Fruit fly (Drosophila melanogaster) whole organism, embryonic: ENCODE measurements around the gene CG32855.

Experiments used
- CG11247 ChIP-seq: fragments of 200-800 bp; sonication (Bioruptor generic); IDR thresholded peaks from 2 replicates; pipeline ENCODE4 v1.3.6; 2022; ENCODE audit warnings: missing biosample characterization, missing genetic modification characterization
- CG13424 ChIP-seq: fragments of 200-800 bp; sonication (Bioruptor generic); optimal IDR thresholded peaks from 2 replicates; lab custom pipeline; 2019; ENCODE audit warnings: missing biosample characterization, mild to moderate bottlenecking, missing genetic modification characterization, moderate library complexity
- CG13894 ChIP-seq: fragments of 200-800 bp; sonication (Bioruptor generic); optimal IDR thresholded peaks from 3 replicates; lab custom pipeline; 2018; ENCODE audit warnings: missing biosample characterization, mild to moderate bottlenecking, missing genetic modification characterization, moderate library complexity
- CG14441 ChIP-seq: fragments of 200-800 bp; sonication (Bioruptor generic); IDR thresholded peaks from 2 replicates; pipeline ENCODE4 v1.3.6; 2022; ENCODE audit warnings: missing biosample characterization, missing genetic modification characterization
- CG17186 ChIP-seq: fragments of 200-800 bp; sonication (Bioruptor generic); optimal IDR thresholded peaks from 3 replicates; lab custom pipeline; 2017; ENCODE audit warnings: missing biosample characterization, missing genetic modification reagents, missing genetic modification characterization
- CG18262 ChIP-seq: fragments of 200-800 bp; optimal IDR thresholded peaks from 3 replicates; lab custom pipeline; 2019; ENCODE audit warnings: missing biosample characterization, mild to moderate bottlenecking, missing genetic modification characterization, moderate library complexity
- CG2712 ChIP-seq: fragments of 200-800 bp; optimal IDR thresholded peaks from 3 replicates; lab custom pipeline; 2019; ENCODE audit warnings: missing biosample characterization, mild to moderate bottlenecking, missing genetic modification characterization, moderate library complexity
- CG30020 ChIP-seq: fragments of 200-800 bp; optimal IDR thresholded peaks from 2 replicates; lab custom pipeline; 2019; ENCODE audit warnings: missing biosample characterization, mild to moderate bottlenecking, missing genetic modification characterization, moderate library complexity
- CG3163 ChIP-seq: fragments of 200-800 bp; sonication (Bioruptor generic); optimal IDR thresholded peaks from 3 replicates; lab custom pipeline; 2016; ENCODE audit warnings: missing biosample characterization, missing genetic modification characterization
- CG32532 ChIP-seq: fragments of 200-800 bp; sonication (Bioruptor generic); IDR thresholded peaks from 2 replicates; pipeline ENCODE4 v1.3.6; 2022; ENCODE audit warnings: missing biosample characterization, missing genetic modification characterization
- CG4328 ChIP-seq: fragments of 200-800 bp; sonication (Bioruptor generic); optimal IDR thresholded peaks from 3 replicates; lab custom pipeline; 2017; ENCODE audit warnings: missing biosample characterization, missing genetic modification reagents, missing genetic modification characterization
- CG5245 ChIP-seq: fragments of 200-800 bp; sonication (Bioruptor generic); optimal IDR thresholded peaks from 3 replicates; lab custom pipeline; 2016; ENCODE audit warnings: missing biosample characterization, missing genetic modification characterization
- CG6654 ChIP-seq: fragments of 200-800 bp; sonication (Bioruptor generic); optimal IDR thresholded peaks from 2 replicates; lab custom pipeline; 2017; ENCODE audit warnings: missing biosample characterization, mild to moderate bottlenecking, missing genetic modification characterization
- CG8478 ChIP-seq: fragments of >200 bp; optimal IDR thresholded peaks from 2 replicates; lab custom pipeline; 2018
- CG8765 ChIP-seq: fragments of 200-800 bp; sonication (Bioruptor generic); IDR thresholded peaks from 2 replicates; pipeline ENCODE4 v1.3.6; 2022; ENCODE audit warnings: missing biosample characterization, missing genetic modification characterization
- CG9215 ChIP-seq: fragments of 200-800 bp; sonication (Bioruptor generic); IDR thresholded peaks from 2 replicates; pipeline ENCODE4 v1.3.6; 2022; ENCODE audit warnings: missing biosample characterization, missing genetic modification characterization
- CG9932 ChIP-seq: fragments of 200-800 bp; sonication (Bioruptor generic); IDR thresholded peaks from 2 replicates; pipeline ENCODE4 v1.3.6; 2022; ENCODE audit warnings: missing biosample characterization, missing genetic modification characterization
- Dll ChIP-seq: fragments of 200-800 bp; sonication (Bioruptor generic); IDR thresholded peaks from 4 replicates; pipeline ENCODE4 v1.3.6; 2022; ENCODE audit warnings: missing biosample characterization, missing genetic modification characterization; ENCODE audit not compliant: partially characterized antibody
- Gsc ChIP-seq: fragments of 200-800 bp; sonication (Bioruptor generic); IDR thresholded peaks from 2 replicates; pipeline ENCODE4 v1.3.6; 2022; ENCODE audit warnings: missing biosample characterization, missing genetic modification characterization
- HLH54F ChIP-seq: fragments of 200-800 bp; sonication (Bioruptor generic); optimal IDR thresholded peaks from 3 replicates; lab custom pipeline; 2016; ENCODE audit warnings: missing biosample characterization, missing genetic modification characterization
- Hand ChIP-seq: fragments of 200-800 bp; sonication (Bioruptor generic); optimal IDR thresholded peaks from 2 replicates; lab custom pipeline; 2017; ENCODE audit warnings: mild to moderate bottlenecking, missing biosample characterization, missing genetic modification reagents, missing genetic modification characterization
- MESR4 ChIP-seq: fragments of 200-800 bp; sonication (Bioruptor generic); optimal IDR thresholded peaks from 2 replicates; lab custom pipeline; 2018; ENCODE audit warnings: missing biosample characterization, mild to moderate bottlenecking, missing genetic modification characterization, moderate library complexity
- MTF-1 ChIP-seq: fragments of 200-800 bp; sonication (Bioruptor generic); optimal IDR thresholded peaks from 2 replicates; lab custom pipeline; 2018; ENCODE audit warnings: missing biosample characterization, mild to moderate bottlenecking, missing genetic modification characterization, borderline replicate concordance
- Myb ChIP-seq: fragments of 200-800 bp; sonication (Bioruptor generic); optimal IDR thresholded peaks from 2 replicates; lab custom pipeline; 2016; ENCODE audit warnings: missing biosample characterization, missing genetic modification characterization
- Sox100B ChIP-seq: fragments of 200-800 bp; sonication (Bioruptor generic); optimal IDR thresholded peaks from 3 replicates; lab custom pipeline; 2018; ENCODE audit warnings: missing biosample characterization, mild to moderate bottlenecking, missing genetic modification characterization
- Stat92E ChIP-seq, 3 experiments: fragments of >200 bp in 2 of 3; fragments of 200-800 bp in 1 of 3; sonication (Bioruptor generic) in 1 of 3; optimal IDR thresholded peaks; 2 replicates each; lab custom pipeline; 2017 to 2019; ENCODE audit warnings: missing biosample characterization in 3 of 3, missing genetic modification characterization in 3 of 3, mild to moderate bottlenecking in 1 of 3, moderate library complexity in 1 of 3
- TFAM ChIP-seq: fragments of 200-800 bp; sonication (Bioruptor generic); optimal IDR thresholded peaks from 2 replicates; lab custom pipeline; 2017; ENCODE audit warnings: missing biosample characterization, missing genetic modification characterization, inconsistent platforms
- Taf1 ChIP-seq: fragments of 200-800 bp; sonication (Bioruptor generic); IDR thresholded peaks from 2 replicates; pipeline ENCODE4 v1.3.6; 2022; ENCODE audit warnings: missing biosample characterization, missing genetic modification characterization
- Xbp1 ChIP-seq: fragments of 200-800 bp; sonication (Bioruptor generic); optimal IDR thresholded peaks from 3 replicates; lab custom pipeline; 2016; ENCODE audit warnings: missing biosample characterization, mild to moderate bottlenecking, missing genetic modification characterization
- br ChIP-seq: fragments of >200 bp; optimal IDR thresholded peaks from 2 replicates; lab custom pipeline; 2017
- btn ChIP-seq: fragments of 200-800 bp; sonication (Bioruptor generic); optimal IDR thresholded peaks from 2 replicates; lab custom pipeline; 2016; ENCODE audit warnings: missing biosample characterization, missing genetic modification characterization
- caup ChIP-seq: fragments of 200-800 bp; sonication (Bioruptor generic); optimal IDR thresholded peaks from 3 replicates; lab custom pipeline; 2017; ENCODE audit warnings: missing biosample characterization, mild to moderate bottlenecking, missing genetic modification characterization, moderate library complexity; ENCODE audit not compliant: severe bottlenecking
- chinmo ChIP-seq: fragments of 200-800 bp; sonication (Bioruptor generic); IDR thresholded peaks from 4 replicates; pipeline ENCODE4 v1.3.6; 2022; ENCODE audit warnings: missing biosample characterization, missing genetic modification characterization; ENCODE audit not compliant: partially characterized antibody
- dimm ChIP-seq: fragments of 200-800 bp; sonication (Bioruptor generic); IDR thresholded peaks from 2 replicates; pipeline ENCODE4 v1.3.6; 2022; ENCODE audit warnings: missing biosample characterization, missing genetic modification characterization
- dmrt11E ChIP-seq: fragments of 200-800 bp; sonication (Bioruptor generic); optimal IDR thresholded peaks from 3 replicates; lab custom pipeline; 2018; ENCODE audit warnings: missing biosample characterization, mild to moderate bottlenecking, missing genetic modification characterization, moderate library complexity
- fd102C ChIP-seq: fragments of 200-800 bp; sonication (Bioruptor generic); optimal IDR thresholded peaks from 2 replicates; lab custom pipeline; 2018; ENCODE audit warnings: missing biosample characterization, mild to moderate bottlenecking, missing genetic modification characterization, moderate library complexity
- fu2 ChIP-seq: fragments of 200-800 bp; sonication (Bioruptor generic); optimal IDR thresholded peaks from 2 replicates; lab custom pipeline; 2016; ENCODE audit warnings: missing biosample characterization, missing genetic modification characterization
- inv ChIP-seq: fragments of 200-800 bp; sonication (Bioruptor generic); IDR thresholded peaks from 2 replicates; pipeline ENCODE4 v1.3.6; 2022; ENCODE audit warnings: missing biosample characterization, missing genetic modification characterization; ENCODE audit not compliant: partially characterized antibody
- jigr1 ChIP-seq: fragments of 200-800 bp; sonication (Bioruptor generic); IDR thresholded peaks from 3 replicates; pipeline ENCODE4 v1.3.6; 2022; ENCODE audit warnings: missing biosample characterization, missing genetic modification characterization
- jing ChIP-seq: fragments of 200-800 bp; sonication (Bioruptor generic); optimal IDR thresholded peaks from 2 replicates; lab custom pipeline; 2018; ENCODE audit warnings: missing biosample characterization, mild to moderate bottlenecking, missing genetic modification characterization
- nmo ChIP-seq: fragments of 200-800 bp; sonication (Bioruptor generic); optimal IDR thresholded peaks from 2 replicates; lab custom pipeline; 2018; ENCODE audit warnings: missing biosample characterization, mild to moderate bottlenecking, missing genetic modification characterization, moderate library complexity
- pfk ChIP-seq: fragments of 200-800 bp; sonication (Bioruptor generic); optimal IDR thresholded peaks from 2 replicates; lab custom pipeline; 2018; ENCODE audit warnings: missing biosample characterization, mild to moderate bottlenecking, missing genetic modification characterization, moderate library complexity
- phol ChIP-seq: fragments of 200-800 bp; sonication (Bioruptor generic); optimal IDR thresholded peaks from 3 replicates; lab custom pipeline; 2018; ENCODE audit warnings: missing biosample characterization, mild to moderate bottlenecking, missing genetic modification characterization, moderate library complexity
- ranshi ChIP-seq: fragments of 200-800 bp; sonication (Bioruptor generic); IDR thresholded peaks from 2 replicates; pipeline ENCODE4 v1.3.6; 2022; ENCODE audit warnings: missing biosample characterization, missing genetic modification characterization
- sens ChIP-seq: fragments of 200-800 bp; sonication (Bioruptor generic); peaks from one replicate; lab custom pipeline; 2016; ENCODE audit warnings: missing biosample characterization, missing genetic modification characterization
- unc-4 ChIP-seq: fragments of 200-800 bp; sonication (Bioruptor generic); IDR thresholded peaks from 2 replicates; pipeline ENCODE4 v1.3.6; 2022; ENCODE audit warnings: missing biosample characterization, missing genetic modification characterization; ENCODE audit not compliant: partially characterized antibody
- wdn ChIP-seq: fragments of 200-800 bp; sonication (Bioruptor generic); IDR thresholded peaks from 2 replicates; pipeline ENCODE4 v1.3.6; 2022; ENCODE audit warnings: missing biosample characterization, missing genetic modification characterization
- yki ChIP-seq: fragments of >200 bp; optimal IDR thresholded peaks from 3 replicates; lab custom pipeline; 2018
- z ChIP-seq: fragments of 200-800 bp; sonication (Bioruptor generic); IDR thresholded peaks from 3 replicates; pipeline ENCODE4 v1.3.6; 2022; ENCODE audit warnings: missing biosample characterization, missing genetic modification characterization
- zen ChIP-seq: fragments of 200-800 bp; sonication (Bioruptor generic); optimal IDR thresholded peaks from 3 replicates; lab custom pipeline; 2018; ENCODE audit warnings: missing biosample characterization, mild to moderate bottlenecking, missing genetic modification characterization, moderate library complexity
- zfh2 ChIP-seq: fragments of 200-800 bp; sonication (Bioruptor generic); optimal IDR thresholded peaks from 2 replicates; lab custom pipeline; 2016; ENCODE audit warnings: missing biosample characterization, missing genetic modification characterization

Gene CG32855

dm6 chr3R:16049369-16049768 lies 31.4 kb downstream of the CG32855 start, which contains the start of the genes IKKbeta and CG5013 (continued):
- TF ChIP-seq CG18262 (tag; lab: Kevin White, UChicago) (peak; percentile 40), TFAM (no peak), CG8478 (lab: Kevin White, UChicago) (peak; percentile 30), CG4328 (GFP tag; lab: Kevin White, UChicago) (no peak), MTF-1 (GFP tag; lab: Kevin White, UChicago) (no peak), CG32532 (peak; percentile 62), nmo (GFP tag; lab: Kevin White, UChicago) (peak; percentile 83), Myb (GFP tag; lab: Kevin White, UChicago) (peak; percentile 43), CG2712 (tag; lab: Kevin White, UChicago) (peak; percentile 50), Hand (GFP tag; lab: Kevin White, UChicago) (no peak), dmrt11E (tag; lab: Kevin White, UChicago) (peak; percentile 41), CG9932 (GFP tag; lab: Robert Waterston, UW) (peak; percentile 73), Stat92E (GFP tag; optimal IDR thresholded peaks at IDR 0.05; lab: Kevin White, UChicago) (peak in 1 of 3 experiments; percentile 24), CG3163 (GFP tag; lab: Kevin White, UChicago) (peak; percentile 26), MESR4 (peak; percentile 22), CG5245 (peak; percentile 2), HLH54F (GFP tag; lab: Kevin White, UChicago) (peak; percentile 60), pfk (GFP tag; lab: Kevin White, UChicago) (no peak), CG13424 (tag; lab: Kevin White, UChicago) (peak; percentile 59), btn (peak; percentile 22), Gsc (GFP tag; lab: Robert Waterston, UW) (no peak), yki (lab: Kevin White, UChicago) (peak; percentile 34), CG14441 (GFP tag; lab: Robert Waterston, UW) (peak; percentile 22; the same call in 1 of the 2 replicates), phol (tag; lab: Kevin White, UChicago) (peak; percentile 66), wdn (GFP tag; lab: Robert Waterston, UW) (peak; percentile 25; the same call in 1 of the 2 replicates), Xbp1 (GFP tag; lab: Kevin White, UChicago) (peak; percentile 52), CG6654 (GFP tag; lab: Kevin White, UChicago) (no peak), CG13894 (tag; lab: Kevin White, UChicago) (no peak), inv (peak; percentile 74), CG11247 (GFP tag; lab: Robert Waterston, UW) (no peak), z (no peak), dimm (GFP tag; lab: Robert Waterston, UW) (no peak), fd102C (no peak), CG8765 (GFP tag; lab: Robert Waterston, UW) (peak; percentile 7; the same call in 1 of the 2 replicates), CG9215 (peak; percentile 58), zen (no peak), fu2 (GFP tag; lab: Kevin White, UChicago) (peak; percentile 43), zfh2 (GFP tag; lab: Kevin White, UChicago) (peak; percentile 79), chinmo (GFP tag; lab: Robert Waterston, UW) (0 out of 4 replicates have a peak, but pooled peaks have one; percentile 37), sens (GFP tag; lab: Kevin White, UChicago) (peak; percentile 89), Taf1 (GFP tag; lab: Robert Waterston, UW) (no peak), br (lab: Kevin White, UChicago) (no peak), CG17186 (GFP tag; lab: Kevin White, UChicago) (peak; percentile 25), ranshi (peak; percentile 52; the same call in 1 of the 2 replicates), jing (GFP tag; lab: Kevin White, UChicago) (no peak), Sox100B (GFP tag; lab: Kevin White, UChicago) (no peak), unc-4 (GFP tag; lab: Robert Waterston, UW) (peak; percentile 80), Dll (GFP tag; lab: Robert Waterston, UW) (peak; percentile 89), jigr1 (GFP tag; lab: Robert Waterston, UW) (no peak), caup (GFP tag; lab: Kevin White, UChicago) (no peak), CG30020 (peak; percentile 67)
